Fruit fly (Drosophila melanogaster) whole organism, prepupa: Measurements from ENCODE around the gene CG43689.
A peak's percentile ranks its signal among the peaks of the same experiment; 100 is the strongest.

Experiments
- Blimp-1 ChIP-seq: fragments of 200-800 bp; sonication (Bioruptor generic); optimal IDR thresholded peaks from 3 replicates; lab custom pipeline; 2017; ENCODE audit warnings: missing biosample characterization, missing genetic modification characterization, mild to moderate bottlenecking, moderate library complexity, missing genetic modification reagents
- CG10631 ChIP-seq: fragments of 200-800 bp; sonication (Bioruptor generic); optimal IDR thresholded peaks from 2 replicates; lab custom pipeline; 2016; ENCODE audit warnings: missing biosample characterization, missing genetic modification characterization
- CG11762 ChIP-seq: fragments of 200-800 bp; sonication (Bioruptor generic); optimal IDR thresholded peaks from 3 replicates; lab custom pipeline; 2016; ENCODE audit warnings: missing biosample characterization, missing genetic modification characterization; ENCODE audit not compliant: insufficient read depth
- CG11902 ChIP-seq: fragments of 200-800 bp; sonication (Bioruptor generic); optimal IDR thresholded peaks from 3 replicates; lab custom pipeline; 2016; ENCODE audit warnings: missing biosample characterization, missing genetic modification characterization
- CG15336 ChIP-seq: fragments of 200-800 bp; sonication (Bioruptor generic); IDR thresholded peaks from 2 replicates; pipeline ENCODE4 v1.3.6; 2022; ENCODE audit warnings: missing biosample characterization, missing genetic modification characterization
- CG1621 ChIP-seq: fragments of 200-800 bp; sonication (Bioruptor generic); optimal IDR thresholded peaks from 3 replicates; lab custom pipeline; 2018; ENCODE audit warnings: missing biosample characterization, mild to moderate bottlenecking, missing genetic modification characterization
- CG3032 ChIP-seq: fragments of 200-800 bp; optimal IDR thresholded peaks from 2 replicates; lab custom pipeline; 2019; ENCODE audit warnings: missing biosample characterization, mild to moderate bottlenecking, missing genetic modification characterization, moderate library complexity
- CG31627 ChIP-seq: fragments of 200-800 bp; sonication (Bioruptor generic); optimal IDR thresholded peaks from 3 replicates; lab custom pipeline; 2016; ENCODE audit warnings: missing biosample characterization, missing genetic modification characterization
- CG32006 ChIP-seq: fragments of 200-800 bp; sonication (Bioruptor generic); optimal IDR thresholded peaks from 3 replicates; lab custom pipeline; 2017; ENCODE audit warnings: missing biosample characterization, mild to moderate bottlenecking, missing genetic modification characterization
- CG34406 ChIP-seq: fragments of 200-800 bp; sonication (Bioruptor generic); optimal IDR thresholded peaks from 3 replicates; lab custom pipeline; 2016; ENCODE audit warnings: missing biosample characterization, missing genetic modification characterization
- CG3919 ChIP-seq: fragments of 200-800 bp; sonication (Bioruptor generic); optimal IDR thresholded peaks from 3 replicates; lab custom pipeline; 2016; ENCODE audit warnings: missing biosample characterization, missing genetic modification characterization
- CG4318 ChIP-seq: fragments of 200-800 bp; sonication (Bioruptor generic); optimal IDR thresholded peaks from 3 replicates; lab custom pipeline; 2017; ENCODE audit warnings: missing biosample characterization, mild to moderate bottlenecking, missing genetic modification characterization
- CG6163 ChIP-seq: fragments of 200-800 bp; sonication (Bioruptor generic); IDR thresholded peaks from 3 replicates; pipeline ENCODE4 v1.3.6; 2022; ENCODE audit warnings: missing biosample characterization, missing genetic modification characterization
- CG6276 ChIP-seq: fragments of 200-800 bp; sonication (Bioruptor generic); optimal IDR thresholded peaks from 2 replicates; lab custom pipeline; 2017; ENCODE audit warnings: missing biosample characterization, mild to moderate bottlenecking, missing genetic modification characterization
- CG6792 ChIP-seq: fragments of 200-800 bp; sonication (Bioruptor generic); optimal IDR thresholded peaks from 3 replicates; lab custom pipeline; 2016; ENCODE audit warnings: missing biosample characterization, missing genetic modification characterization
- CG6808 ChIP-seq: fragments of 200-800 bp; sonication (Bioruptor generic); optimal IDR thresholded peaks from 3 replicates; lab custom pipeline; 2017; ENCODE audit warnings: missing biosample characterization, missing genetic modification characterization, mild to moderate bottlenecking, moderate library complexity, missing genetic modification reagents
- CG6854 ChIP-seq: fragments of 200-800 bp; sonication (Bioruptor generic); optimal IDR thresholded peaks from 2 replicates; lab custom pipeline; 2017; ENCODE audit warnings: missing biosample characterization, mild to moderate bottlenecking, missing genetic modification characterization
- CG8119 ChIP-seq: fragments of 200-800 bp; sonication (Bioruptor generic); IDR thresholded peaks from 3 replicates; pipeline ENCODE4 v1.3.6; 2022; ENCODE audit warnings: missing biosample characterization, missing genetic modification characterization
- CG8632 ChIP-seq: fragments of 200-800 bp; sonication (Bioruptor generic); optimal IDR thresholded peaks from 3 replicates; lab custom pipeline; 2016; ENCODE audit warnings: missing biosample characterization, missing genetic modification characterization
- CG9139 ChIP-seq: fragments of 200-800 bp; sonication (Bioruptor generic); optimal IDR thresholded peaks from 3 replicates; lab custom pipeline; 2017; ENCODE audit warnings: missing biosample characterization, mild to moderate bottlenecking, missing genetic modification characterization
- Eip75B ChIP-seq: fragments of 200-800 bp; sonication (Bioruptor generic); optimal IDR thresholded peaks from 3 replicates; lab custom pipeline; 2016; ENCODE audit warnings: missing biosample characterization, missing genetic modification characterization
- Eip78C ChIP-seq: fragments of 200-800 bp; sonication (Bioruptor generic); peaks from one replicate; lab custom pipeline; 2016; ENCODE audit warnings: missing biosample characterization, missing genetic modification characterization
- Eip93F ChIP-seq: fragments of 200-800 bp; sonication (Bioruptor generic); optimal IDR thresholded peaks from 2 replicates; lab custom pipeline; 2016; ENCODE audit warnings: missing biosample characterization, mild to moderate bottlenecking, missing genetic modification characterization
- Ets21C ChIP-seq: fragments of 200-800 bp; sonication (Bioruptor generic); optimal IDR thresholded peaks from 3 replicates; lab custom pipeline; 2016; ENCODE audit warnings: missing biosample characterization, missing genetic modification characterization
- Ets96B ChIP-seq: fragments of 200-800 bp; optimal IDR thresholded peaks from 2 replicates; lab custom pipeline; 2019; ENCODE audit warnings: missing biosample characterization, mild to moderate bottlenecking, missing genetic modification characterization, moderate library complexity
- Gug ChIP-seq: fragments of 200-800 bp; sonication (Bioruptor generic); IDR thresholded peaks from 2 replicates; pipeline ENCODE4 v1.3.6; 2022; ENCODE audit warnings: missing biosample characterization, missing genetic modification characterization
- Hr38 ChIP-seq: sonication (Bioruptor generic); optimal IDR thresholded peaks from 2 replicates; lab custom pipeline; 2016; ENCODE audit warnings: missing biosample characterization, missing genetic modification characterization
- Hr39 ChIP-seq: fragments of 200-800 bp; sonication (Bioruptor generic); optimal IDR thresholded peaks from 2 replicates; lab custom pipeline; 2016; ENCODE audit warnings: missing biosample characterization, missing genetic modification characterization
- Hr4 ChIP-seq: fragments of 200-800 bp; sonication (Bioruptor generic); optimal IDR thresholded peaks from 3 replicates; lab custom pipeline; 2016; ENCODE audit warnings: missing biosample characterization, missing genetic modification characterization
- Lpt ChIP-seq: fragments of 200-800 bp; sonication (Bioruptor generic); optimal IDR thresholded peaks from 3 replicates; lab custom pipeline; 2016; ENCODE audit warnings: missing biosample characterization, missing genetic modification characterization
- Met ChIP-seq: fragments of 200-800 bp; sonication (Bioruptor generic); optimal IDR thresholded peaks from 3 replicates; lab custom pipeline; 2016; ENCODE audit warnings: missing biosample characterization, missing genetic modification characterization
- Sox14 ChIP-seq: fragments of 200-800 bp; sonication (Bioruptor generic); optimal IDR thresholded peaks from 3 replicates; lab custom pipeline; 2016; ENCODE audit warnings: missing biosample characterization, missing genetic modification characterization
- Sox15 ChIP-seq: fragments of 200-800 bp; sonication (Bioruptor generic); optimal IDR thresholded peaks from 3 replicates; lab custom pipeline; 2016; ENCODE audit warnings: missing biosample characterization, missing genetic modification characterization
- achi ChIP-seq: fragments of 200-800 bp; sonication (Bioruptor generic); optimal IDR thresholded peaks from 3 replicates; lab custom pipeline; 2016; ENCODE audit warnings: missing biosample characterization, missing genetic modification characterization
- acj6 ChIP-seq: fragments of 200-800 bp; sonication (Bioruptor generic); optimal IDR thresholded peaks from 3 replicates; lab custom pipeline; 2016; ENCODE audit warnings: missing biosample characterization, missing genetic modification characterization
- cyc ChIP-seq: fragments of 200-800 bp; sonication (Bioruptor generic); optimal IDR thresholded peaks from 3 replicates; lab custom pipeline; 2016; ENCODE audit warnings: missing biosample characterization, missing genetic modification characterization
- dsx ChIP-seq: fragments of 200-800 bp; optimal IDR thresholded peaks from 3 replicates; lab custom pipeline; 2019; ENCODE audit warnings: missing biosample characterization, mild to moderate bottlenecking, missing genetic modification characterization, moderate library complexity; ENCODE audit not compliant: poor library complexity, severe bottlenecking
- eg ChIP-seq: fragments of 200-800 bp; sonication (Bioruptor generic); IDR thresholded peaks from 3 replicates; pipeline ENCODE4 v1.3.6; 2022; ENCODE audit warnings: missing biosample characterization, missing genetic modification characterization
- esn ChIP-seq: fragments of 200-800 bp; sonication (Bioruptor generic); optimal IDR thresholded peaks from 2 replicates; lab custom pipeline; 2016; ENCODE audit warnings: missing biosample characterization, mild to moderate bottlenecking, missing genetic modification characterization, moderate library complexity
- fd59A ChIP-seq: fragments of 200-800 bp; sonication (Bioruptor generic); optimal IDR thresholded peaks from 2 replicates; lab custom pipeline; 2017; ENCODE audit warnings: missing biosample characterization, mild to moderate bottlenecking, missing genetic modification characterization, missing genetic modification reagents
- fd85E ChIP-seq: fragments of 200-800 bp; sonication (Bioruptor generic); optimal IDR thresholded peaks from 3 replicates; lab custom pipeline; 2016; ENCODE audit warnings: missing biosample characterization, missing genetic modification characterization
- lz ChIP-seq: fragments of 200-800 bp; sonication (Bioruptor generic); optimal IDR thresholded peaks from 3 replicates; lab custom pipeline; 2016; ENCODE audit warnings: missing biosample characterization, missing genetic modification characterization
- pdm3 ChIP-seq: fragments of 200-800 bp; sonication (Bioruptor generic); optimal IDR thresholded peaks from 3 replicates; lab custom pipeline; 2016; ENCODE audit warnings: missing biosample characterization, missing genetic modification characterization
- salr ChIP-seq, 2 experiments: fragments of 200-800 bp; sonication (Bioruptor generic); optimal IDR thresholded peaks; 3 replicates each; lab custom pipeline; 2016 to 2018; ENCODE audit warnings: missing biosample characterization in 2 of 2, missing genetic modification characterization in 2 of 2, mild to moderate bottlenecking in 1 of 2
- spab ChIP-seq: fragments of 200-800 bp; sonication (Bioruptor generic); optimal IDR thresholded peaks from 2 replicates; lab custom pipeline; 2017; ENCODE audit warnings: missing biosample characterization, mild to moderate bottlenecking, missing genetic modification characterization, missing genetic modification reagents
- svp ChIP-seq: fragments of 200-800 bp; sonication (Bioruptor generic); peaks from one replicate; lab custom pipeline; 2016; ENCODE audit warnings: missing biosample characterization, missing genetic modification characterization
- topi ChIP-seq: fragments of 200-800 bp; sonication (Bioruptor generic); optimal IDR thresholded peaks from 3 replicates; lab custom pipeline; 2016; ENCODE audit warnings: missing biosample characterization, missing genetic modification characterization

CG43689 gene

dm6 chrX:4106756-4107155 lies 31.2 kb downstream of the CG43689 start (continued):
- TF ChIP-seq CG3032 (tag; lab: Kevin White, UChicago) = peak; percentile 75
- peak; percentile 88 for TF ChIP-seq CG32006 (GFP tag; lab: Kevin White, UChicago)
- TF ChIP-seq CG9139 (GFP tag; lab: Kevin White, UChicago) = peak; percentile 38
- TF ChIP-seq acj6 = peak; percentile 67
- peak; percentile 61 for TF ChIP-seq Sox14 (GFP tag; lab: Kevin White, UChicago)
- no peak for TF ChIP-seq CG6276 (GFP tag; lab: Kevin White, UChicago)
- TF ChIP-seq CG8632 = peak; percentile 64
- TF ChIP-seq Sox15 (GFP tag; lab: Kevin White, UChicago) = peak; percentile 51
- TF ChIP-seq CG11762 (GFP tag; lab: Kevin White, UChicago) = peak; percentile 18
- TF ChIP-seq Hr4 (GFP tag; lab: Kevin White, UChicago) = peak; percentile 70
- peak; percentile 67 for TF ChIP-seq lz
- peak; percentile 69 for TF ChIP-seq CG6163 (GFP tag; lab: Robert Waterston, UW)
- no peak for TF ChIP-seq Hr38 (GFP tag; lab: Kevin White, UChicago)
- TF ChIP-seq svp (GFP tag; lab: Kevin White, UChicago) = peak; percentile 82
- TF ChIP-seq Eip75B (GFP tag; lab: Kevin White, UChicago) = peak; percentile 63
- peak; percentile 28 for TF ChIP-seq Ets21C (GFP tag; lab: Kevin White, UChicago)
- peak; percentile 58 for TF ChIP-seq Hr39 (GFP tag; lab: Kevin White, UChicago)
- TF ChIP-seq Ets96B (tag; lab: Kevin White, UChicago) = peak; percentile 70

DNA sequence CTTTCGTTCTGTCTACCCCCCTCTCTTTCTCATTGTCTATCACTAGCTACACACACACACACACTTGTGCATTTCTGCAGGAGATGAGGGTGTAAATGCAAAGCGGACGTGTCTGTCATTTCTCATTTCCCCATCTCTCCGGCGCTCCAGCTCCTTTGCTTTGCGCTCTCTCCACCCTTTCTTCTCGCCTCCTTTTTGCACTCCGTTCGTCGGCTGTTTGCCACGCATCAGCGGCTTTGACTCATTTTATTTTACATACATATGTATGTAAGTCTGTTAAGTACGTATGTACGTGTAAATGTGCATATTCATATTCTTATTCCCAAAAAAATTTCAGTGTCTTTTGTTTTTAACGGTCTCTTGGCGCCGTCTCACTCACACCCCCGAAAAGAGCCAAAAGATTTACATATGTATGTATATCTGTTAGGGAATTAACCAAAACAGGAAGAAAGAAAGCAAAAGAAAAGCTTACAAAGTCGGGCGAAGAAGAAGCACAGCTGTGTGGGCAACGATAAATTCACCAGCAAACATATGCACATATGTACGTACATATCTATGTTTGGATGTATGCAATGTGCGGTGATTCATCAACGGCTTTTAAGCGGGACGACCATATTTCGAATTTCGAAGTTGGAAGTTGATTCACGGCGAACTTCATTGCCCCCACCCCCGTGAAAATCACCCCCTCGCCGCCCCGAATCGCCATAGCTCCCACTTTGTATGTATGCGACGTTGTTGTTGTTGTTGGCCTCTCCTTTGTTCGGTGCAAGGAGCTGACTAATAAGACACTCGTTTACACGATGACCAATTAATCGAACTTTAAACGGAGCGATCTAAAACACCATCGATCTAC lies 31.9 kb downstream of the CG43689 start:
- TF ChIP-seq Hr4 (GFP tag; lab: Kevin White, UChicago) (no peak), fd85E (GFP tag; lab: Kevin White, UChicago) (no peak), Eip93F (GFP tag; lab: Kevin White, UChicago) (peak; percentile 49), Eip75B (GFP tag; lab: Kevin White, UChicago) (no peak), Sox15 (GFP tag; lab: Kevin White, UChicago) (no peak), achi (GFP tag; lab: Kevin White, UChicago) (no peak), CG34406 (no peak), CG15336 (GFP tag; lab: Robert Waterston, UW) (no peak), topi (GFP tag; lab: Kevin White, UChicago) (no peak), CG1621 (tag; lab: Kevin White, UChicago) (no peak), Eip78C (GFP tag; lab: Kevin White, UChicago) (peak; percentile 49), CG32006 (GFP tag; lab: Kevin White, UChicago) (no peak), CG8632 (no peak), spab (GFP tag; lab: Kevin White, UChicago) (no peak), CG6792 (no peak), esn (no peak), Lpt (GFP tag; lab: Kevin White, UChicago) (no peak), cyc (GFP tag; lab: Kevin White, UChicago) (no peak), Hr38 (GFP tag; lab: Kevin White, UChicago) (no peak), CG4318 (no peak), CG31627 (GFP tag; lab: Kevin White, UChicago) (no peak), CG3919 (no peak), fd59A (no peak), Ets96B (tag; lab: Kevin White, UChicago) (no peak), CG11902 (GFP tag; lab: Kevin White, UChicago) (no peak), Gug (GFP tag; lab: Robert Waterston, UW) (no peak), eg (GFP tag; lab: Robert Waterston, UW) (0 out of 3 replicates have a peak, but pooled peaks have one; percentile 25), Met (GFP tag; lab: Kevin White, UChicago) (peak; percentile 10), CG6854 (GFP tag; lab: Kevin White, UChicago) (no peak), pdm3 (GFP tag; lab: Kevin White, UChicago) (no peak), CG9139 (GFP tag; lab: Kevin White, UChicago) (no peak), salr (GFP tag; optimal IDR thresholded peaks at IDR 0.05; lab: Kevin White, UChicago) (no peak), CG6808 (GFP tag; lab: Kevin White, UChicago) (no peak), CG6163 (GFP tag; lab: Robert Waterston, UW) (0 out of 3 replicates have a peak, but pooled peaks have one; percentile 4), Blimp-1 (GFP tag; lab: Kevin White, UChicago) (no peak), Sox14 (GFP tag; lab: Kevin White, UChicago) (no peak), svp (GFP tag; lab: Kevin White, UChicago) (peak; percentile 16), CG10631 (GFP tag; lab: Kevin White, UChicago) (no peak), CG8119 (GFP tag; lab: Robert Waterston, UW) (no peak), dsx (GFP tag; lab: Kevin White, UChicago) (peak; percentile 67)
